Worm (Caenorhabditis elegans): ENCODE measurements around the gene cid-1.

DNA sequence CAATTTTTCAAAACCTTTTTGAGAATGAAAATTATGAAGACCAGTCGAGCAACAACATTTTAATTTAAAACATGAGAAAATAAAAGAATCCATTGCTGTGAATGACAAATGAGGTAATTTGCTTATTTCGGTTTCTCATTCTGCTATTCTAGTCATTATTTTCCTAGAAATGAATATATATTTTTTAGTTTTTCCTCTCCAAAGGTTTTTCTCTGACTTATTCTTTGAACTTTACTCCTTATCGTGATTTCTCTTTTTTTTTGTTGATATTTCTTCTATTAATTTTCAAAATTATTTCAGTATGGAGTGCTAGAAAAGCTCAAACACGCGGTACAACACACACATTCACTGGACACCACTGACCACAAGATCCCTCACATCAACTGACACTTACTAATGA is 11.9 kb downstream of the cid-1 start, which contains the start of gene pup-2:
- no peak for TF ChIP-seq pha-4 (tag; optimal IDR thresholded peaks at IDR 0.05)
- TF ChIP-seq mdl-1 (tag; optimal IDR thresholded peaks at IDR 0.05) = no peak
- no peak for TF ChIP-seq unc-62 (GFP tag; optimal IDR thresholded peaks at IDR 0.05)
- no peak for TF ChIP-seq snpc-4 (tag; optimal IDR thresholded peaks at IDR 0.05)
- TF ChIP-seq nhr-23 (tag; optimal IDR thresholded peaks at IDR 0.05) = no peak
- no peak for TF ChIP-seq ceh-28 (tag; optimal IDR thresholded peaks at IDR 0.05)
- TF ChIP-seq lin-15B (tag; optimal IDR thresholded peaks at IDR 0.05) = no peak
- TF ChIP-seq nhr-28 (tag; optimal IDR thresholded peaks at IDR 0.05) = no peak

Measured in whole organism, L3 larva.